Fruit fly (Drosophila melanogaster) whole organism, embryonic: ENCODE data around the gene CG34353.
A peak's percentile ranks its signal among the peaks of the same experiment; 100 is the strongest.

Experiments
- Antp ChIP-seq: fragments of 200-800 bp; sonication (Bioruptor generic); optimal IDR thresholded peaks from 3 replicates; lab custom pipeline; 2016; ENCODE audit warnings: missing biosample characterization, missing genetic modification characterization
- Bdp1 ChIP-seq: fragments of 200-800 bp; sonication (Bioruptor generic); optimal IDR thresholded peaks from 3 replicates; lab custom pipeline; 2016; ENCODE audit warnings: missing biosample characterization, missing genetic modification characterization
- CG10274 ChIP-seq: fragments of 200-800 bp; sonication (Bioruptor generic); optimal IDR thresholded peaks from 3 replicates; lab custom pipeline; 2017; ENCODE audit warnings: missing biosample characterization, mild to moderate bottlenecking, missing genetic modification characterization
- CG11560 ChIP-seq: fragments of 200-800 bp; sonication (Bioruptor generic); IDR thresholded peaks from 3 replicates; pipeline ENCODE4 v1.3.6; 2022; ENCODE audit warnings: missing biosample characterization, missing genetic modification characterization
- CG12219 ChIP-seq: fragments of 200-800 bp; sonication (Bioruptor generic); optimal IDR thresholded peaks from 3 replicates; lab custom pipeline; 2018; ENCODE audit warnings: missing biosample characterization, mild to moderate bottlenecking, missing genetic modification characterization
- CG1233 ChIP-seq: fragments of 200-800 bp; sonication (Bioruptor generic); optimal IDR thresholded peaks from 4 replicates; lab custom pipeline; 2018; ENCODE audit warnings: missing biosample characterization, mild to moderate bottlenecking, missing genetic modification characterization
- CG13424 ChIP-seq: fragments of 200-800 bp; sonication (Bioruptor generic); optimal IDR thresholded peaks from 2 replicates; lab custom pipeline; 2019; ENCODE audit warnings: missing biosample characterization, mild to moderate bottlenecking, missing genetic modification characterization, moderate library complexity
- CG14050 ChIP-seq: fragments of 200-800 bp; sonication (Bioruptor generic); IDR thresholded peaks from 3 replicates; pipeline ENCODE4 v1.3.6; 2022; ENCODE audit warnings: missing biosample characterization, missing genetic modification characterization
- CG14441 ChIP-seq: fragments of 200-800 bp; sonication (Bioruptor generic); IDR thresholded peaks from 2 replicates; pipeline ENCODE4 v1.3.6; 2022; ENCODE audit warnings: missing biosample characterization, missing genetic modification characterization
- CG14965 ChIP-seq: fragments of 200-800 bp; sonication (Bioruptor generic); optimal IDR thresholded peaks from 2 replicates; lab custom pipeline; 2016; ENCODE audit warnings: missing biosample characterization, missing genetic modification characterization, borderline replicate concordance
- CG15696 ChIP-seq: fragments of 200-800 bp; sonication (Bioruptor generic); optimal IDR thresholded peaks from 2 replicates; lab custom pipeline; 2019; ENCODE audit warnings: missing biosample characterization, mild to moderate bottlenecking, missing genetic modification characterization, moderate library complexity
- CG1602 ChIP-seq: fragments of 200-800 bp; sonication (Bioruptor generic); optimal IDR thresholded peaks from 3 replicates; lab custom pipeline; 2016; ENCODE audit warnings: missing biosample characterization, missing genetic modification characterization
- CG17359 ChIP-seq: fragments of 200-800 bp; sonication (Bioruptor generic); optimal IDR thresholded peaks from 3 replicates; lab custom pipeline; 2018; ENCODE audit warnings: missing biosample characterization, mild to moderate bottlenecking, missing genetic modification characterization, moderate library complexity
- CG17361 ChIP-seq: fragments of 200-800 bp; sonication (Bioruptor generic); IDR thresholded peaks from 3 replicates; pipeline ENCODE4 v1.3.6; 2022; ENCODE audit warnings: missing biosample characterization, missing genetic modification characterization
- CG17385 ChIP-seq: fragments of 200-800 bp; sonication (Bioruptor generic); optimal IDR thresholded peaks from 3 replicates; lab custom pipeline; 2018; ENCODE audit warnings: missing biosample characterization, mild to moderate bottlenecking, missing genetic modification characterization
- CG17802 ChIP-seq: fragments of 200-800 bp; sonication (Bioruptor generic); optimal IDR thresholded peaks from 2 replicates; lab custom pipeline; 2018; ENCODE audit warnings: missing biosample characterization, mild to moderate bottlenecking, missing genetic modification characterization, moderate library complexity
- CG18011 ChIP-seq: fragments of 200-800 bp; sonication (Bioruptor generic); optimal IDR thresholded peaks from 2 replicates; lab custom pipeline; 2017; ENCODE audit warnings: missing biosample characterization, missing genetic modification characterization, mild to moderate bottlenecking, moderate library complexity, missing genotype
- CG2202 ChIP-seq: fragments of 200-800 bp; sonication (Bioruptor generic); optimal IDR thresholded peaks from 2 replicates; lab custom pipeline; 2018; ENCODE audit warnings: missing biosample characterization, mild to moderate bottlenecking, missing genetic modification characterization
- CG32532 ChIP-seq: fragments of 200-800 bp; sonication (Bioruptor generic); IDR thresholded peaks from 2 replicates; pipeline ENCODE4 v1.3.6; 2022; ENCODE audit warnings: missing biosample characterization, missing genetic modification characterization
- CG3407 ChIP-seq: fragments of 200-800 bp; sonication (Bioruptor generic); optimal IDR thresholded peaks from 2 replicates; lab custom pipeline; 2018; ENCODE audit warnings: missing biosample characterization, mild to moderate bottlenecking, missing genetic modification characterization
- CG34422 ChIP-seq: fragments of 200-800 bp; sonication (Bioruptor generic); IDR thresholded peaks from 3 replicates; pipeline ENCODE4 v1.3.6; 2022; ENCODE audit warnings: missing biosample characterization, missing genetic modification characterization
- CG4282 ChIP-seq: fragments of 200-800 bp; sonication (Bioruptor generic); optimal IDR thresholded peaks from 2 replicates; lab custom pipeline; 2016; ENCODE audit warnings: missing biosample characterization, missing genetic modification characterization
- CG5180 ChIP-seq: fragments of 200-800 bp; sonication (Bioruptor generic); optimal IDR thresholded peaks from 3 replicates; lab custom pipeline; 2017; ENCODE audit warnings: missing biosample characterization, missing genetic modification characterization, mild to moderate bottlenecking, moderate library complexity, missing genetic modification reagents
- CG5245 ChIP-seq: fragments of 200-800 bp; sonication (Bioruptor generic); optimal IDR thresholded peaks from 3 replicates; lab custom pipeline; 2016; ENCODE audit warnings: missing biosample characterization, missing genetic modification characterization
- CG6765 ChIP-seq: fragments of 200-800 bp; sonication (Bioruptor generic); optimal IDR thresholded peaks from 3 replicates; lab custom pipeline; 2017; ENCODE audit warnings: missing biosample characterization, mild to moderate bottlenecking, missing genetic modification characterization
- CG7987 ChIP-seq: fragments of 200-800 bp; sonication (Bioruptor generic); optimal IDR thresholded peaks from 2 replicates; lab custom pipeline; 2018; ENCODE audit warnings: missing biosample characterization, mild to moderate bottlenecking, missing genetic modification characterization, moderate library complexity
- Dip3 ChIP-seq: fragments of 200-800 bp; sonication (Bioruptor generic); optimal IDR thresholded peaks from 3 replicates; lab custom pipeline; 2016; ENCODE audit warnings: missing biosample characterization, missing genetic modification characterization
- Gug ChIP-seq: fragments of 200-800 bp; sonication (Bioruptor generic); IDR thresholded peaks from 4 replicates; pipeline ENCODE4 v1.3.6; 2022; ENCODE audit warnings: missing biosample characterization, missing genetic modification characterization
- Lpt ChIP-seq: fragments of >200 bp; optimal IDR thresholded peaks from 2 replicates; lab custom pipeline; 2018; ENCODE audit warnings: missing biosample characterization, missing genetic modification characterization
- MTF-1 ChIP-seq: fragments of 200-800 bp; sonication (Bioruptor generic); optimal IDR thresholded peaks from 2 replicates; lab custom pipeline; 2018; ENCODE audit warnings: missing biosample characterization, mild to moderate bottlenecking, missing genetic modification characterization, borderline replicate concordance
- Ssrp ChIP-seq: fragments of 200-800 bp; sonication (Bioruptor generic); optimal IDR thresholded peaks from 2 replicates; lab custom pipeline; 2018; ENCODE audit warnings: missing biosample characterization, mild to moderate bottlenecking, missing genetic modification characterization, moderate library complexity
- Trl ChIP-seq, 3 experiments: fragments of >200 bp in 2 of 3; fragments of 200-800 bp in 1 of 3; sonication (Bioruptor generic) in 1 of 3; optimal IDR thresholded peaks; 2 replicates in 1 of 3; 3 replicates in 2 of 3; lab custom pipeline; 2016 to 2017; ENCODE audit warnings: missing biosample characterization in 1 of 3, missing genetic modification characterization in 1 of 3
- ash1 ChIP-seq: fragments of 200-800 bp; sonication (Bioruptor generic); optimal IDR thresholded peaks from 2 replicates; lab custom pipeline; 2018; ENCODE audit warnings: missing biosample characterization, mild to moderate bottlenecking, missing genetic modification characterization
- az2 ChIP-seq: fragments of 200-800 bp; sonication (Bioruptor generic); optimal IDR thresholded peaks from 3 replicates; lab custom pipeline; 2016; ENCODE audit warnings: missing biosample characterization, missing genetic modification characterization
- cas ChIP-seq: fragments of 200-800 bp; sonication (Bioruptor generic); IDR thresholded peaks from 2 replicates; pipeline ENCODE4 v1.3.6; 2022; ENCODE audit warnings: missing biosample characterization, missing genetic modification characterization
- chinmo ChIP-seq: fragments of 200-800 bp; sonication (Bioruptor generic); IDR thresholded peaks from 4 replicates; pipeline ENCODE4 v1.3.6; 2022; ENCODE audit warnings: missing biosample characterization, missing genetic modification characterization; ENCODE audit not compliant: partially characterized antibody
- dm ChIP-seq: fragments of 200-800 bp; sonication (Bioruptor generic); optimal IDR thresholded peaks from 3 replicates; lab custom pipeline; 2016; ENCODE audit warnings: missing biosample characterization, missing genetic modification characterization
- dysf ChIP-seq: fragments of 200-800 bp; sonication (Bioruptor generic); IDR thresholded peaks from 3 replicates; pipeline ENCODE4 v1.3.6; 2022; ENCODE audit warnings: missing biosample characterization, missing genetic modification characterization
- esg ChIP-seq: fragments of 200-800 bp; sonication (Bioruptor generic); conservative IDR thresholded peaks from 2 replicates; pipeline ENCODE4 v1.3.6; 2022; ENCODE audit warnings: missing biosample characterization, missing genetic modification characterization
- fd3F ChIP-seq: fragments of 200-800 bp; sonication (Bioruptor generic); optimal IDR thresholded peaks from 2 replicates; lab custom pipeline; 2018; ENCODE audit warnings: missing biosample characterization, mild to moderate bottlenecking, missing genetic modification characterization, moderate library complexity
- ftz-f1 ChIP-seq: fragments of 200-800 bp; sonication (Bioruptor generic); optimal IDR thresholded peaks from 2 replicates; lab custom pipeline; 2016; ENCODE audit warnings: missing biosample characterization, missing genetic modification characterization
- gsb ChIP-seq: fragments of 200-800 bp; sonication (Bioruptor generic); IDR thresholded peaks from 2 replicates; pipeline ENCODE4 v1.3.6; 2022; ENCODE audit warnings: missing biosample characterization, missing genetic modification characterization
- inv ChIP-seq: fragments of 200-800 bp; sonication (Bioruptor generic); IDR thresholded peaks from 2 replicates; pipeline ENCODE4 v1.3.6; 2022; ENCODE audit warnings: missing biosample characterization, missing genetic modification characterization; ENCODE audit not compliant: partially characterized antibody
- odd ChIP-seq: fragments of 200-800 bp; sonication (Bioruptor generic); optimal IDR thresholded peaks from 2 replicates; lab custom pipeline; 2017; ENCODE audit warnings: missing biosample characterization, mild to moderate bottlenecking, missing genetic modification characterization
- sens-2 ChIP-seq: fragments of 200-800 bp; sonication (Bioruptor generic); IDR thresholded peaks from 2 replicates; pipeline ENCODE4 v1.3.6; 2022; ENCODE audit warnings: missing biosample characterization, missing genetic modification characterization
- shn ChIP-seq: fragments of 200-800 bp; sonication (Bioruptor generic); optimal IDR thresholded peaks from 3 replicates; lab custom pipeline; 2016; ENCODE audit warnings: missing biosample characterization, missing genetic modification characterization
- sima ChIP-seq: fragments of 200-800 bp; sonication (Bioruptor generic); optimal IDR thresholded peaks from 2 replicates; lab custom pipeline; 2016; ENCODE audit warnings: missing biosample characterization, missing genetic modification characterization
- sisA ChIP-seq: fragments of 200-800 bp; sonication (Bioruptor generic); IDR thresholded peaks from 2 replicates; pipeline ENCODE4 v1.3.6; 2022; ENCODE audit warnings: missing biosample characterization, missing genetic modification characterization
- tll ChIP-seq, 2 experiments: fragments of 200-800 bp in 1 of 2; fragments of >200 bp in 1 of 2; sonication (Bioruptor generic) in 1 of 2; optimal IDR thresholded peaks; 2 replicates each; lab custom pipeline; 2017 to 2019; ENCODE audit warnings: missing biosample characterization in 2 of 2, missing genetic modification characterization in 2 of 2, mild to moderate bottlenecking in 1 of 2, moderate library complexity in 1 of 2
- unpg ChIP-seq: fragments of 200-800 bp; sonication (Bioruptor generic); optimal IDR thresholded peaks from 3 replicates; lab custom pipeline; 2018; ENCODE audit warnings: missing biosample characterization, mild to moderate bottlenecking, missing genetic modification characterization, moderate library complexity
- wdn ChIP-seq: fragments of 200-800 bp; sonication (Bioruptor generic); IDR thresholded peaks from 2 replicates; pipeline ENCODE4 v1.3.6; 2022; ENCODE audit warnings: missing biosample characterization, missing genetic modification characterization

CG34353 gene

DNA sequence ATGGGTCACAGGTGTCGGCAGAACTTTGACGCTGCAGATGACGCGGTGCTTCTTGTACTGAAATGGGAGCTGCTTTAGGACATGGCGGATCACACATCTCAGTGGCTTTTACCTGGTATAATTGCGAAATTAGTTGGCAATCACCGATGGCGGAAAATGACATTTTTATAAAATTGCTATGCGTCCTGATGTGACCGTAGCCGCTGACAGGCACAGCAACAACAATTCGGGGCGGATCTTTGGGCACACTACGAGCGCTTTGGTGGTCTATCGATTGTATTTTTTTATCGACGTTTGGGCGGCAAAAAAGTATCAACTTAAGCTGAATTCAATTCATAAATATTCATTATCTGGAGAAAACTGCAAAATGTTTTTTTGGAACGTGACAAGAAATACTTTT, 48.2 kb upstream of the CG34353 start, which contains the start of gene CG4951 (continued):
- TF ChIP-seq Trl (optimal IDR thresholded peaks at IDR 0.05; lab: Kevin White, UChicago) (no peak), Trl (GFP tag; optimal IDR thresholded peaks at IDR 0.05; lab: Kevin White, UChicago) (no peak), Gug (GFP tag; lab: Robert Waterston, UW) (no peak), CG17385 (GFP tag; lab: Kevin White, UChicago) (no peak), chinmo (GFP tag; lab: Robert Waterston, UW) (no peak), Antp (GFP tag; lab: Kevin White, UChicago) (no peak), MTF-1 (no peak), CG14965 (GFP tag; lab: Kevin White, UChicago) (no peak), shn (GFP tag; lab: Kevin White, UChicago) (no peak), CG1602 (GFP tag; lab: Kevin White, UChicago) (no peak), Dip3 (GFP tag; lab: Kevin White, UChicago) (no peak), CG6765 (no peak), CG32532 (GFP tag; lab: Robert Waterston, UW) (no peak), CG2202 (tag; lab: Kevin White, UChicago) (no peak), dysf (no peak), CG15696 (tag; lab: Kevin White, UChicago) (no peak), Lpt (GFP tag; lab: Kevin White, UChicago) (no peak), Bdp1 (no peak), CG17802 (tag; lab: Kevin White, UChicago) (no peak), tll (GFP tag; optimal IDR thresholded peaks at IDR 0.05; lab: Kevin White, UChicago) (no peak), inv (GFP tag; lab: Robert Waterston, UW) (no peak), CG3407 (GFP tag; lab: Kevin White, UChicago) (no peak), CG17361 (GFP tag; lab: Robert Waterston, UW) (no peak), CG13424 (no peak), az2 (no peak), odd (GFP tag; lab: Kevin White, UChicago) (no peak), unpg (GFP tag; lab: Kevin White, UChicago) (no peak), CG11560 (tag; lab: Robert Waterston, UW) (peak; percentile 45; the same call in 1 of the 3 replicates), CG10274 (no peak), CG14050 (GFP tag; lab: Robert Waterston, UW) (no peak), CG5180 (GFP tag; lab: Kevin White, UChicago) (no peak), CG5245 (no peak), CG1233 (GFP tag; lab: Kevin White, UChicago) (no peak), wdn (GFP tag; lab: Robert Waterston, UW) (no peak), esg (no peak), cas (GFP tag; lab: Robert Waterston, UW) (no peak), CG18011 (GFP tag; lab: Kevin White, UChicago) (no peak), ftz-f1 (GFP tag; lab: Kevin White, UChicago) (no peak), CG17359 (tag; lab: Kevin White, UChicago) (no peak), fd3F (no peak), sisA (GFP tag; lab: Robert Waterston, UW) (no peak), CG12219 (GFP tag; lab: Kevin White, UChicago) (no peak), Ssrp (no peak), dm (no peak), CG7987 (GFP tag; lab: Kevin White, UChicago) (no peak), sens-2 (GFP tag; lab: Robert Waterston, UW) (no peak), CG4282 (no peak), sima (no peak), ash1 (GFP tag; lab: Kevin White, UChicago) (no peak), CG34422 (GFP tag; lab: Robert Waterston, UW) (0 out of 3 replicates have a peak, but pooled peaks have one; percentile 17), CG14441 (GFP tag; lab: Robert Waterston, UW) (no peak), gsb (GFP tag; lab: Robert Waterston, UW) (no peak)
